Fruit fly (Drosophila melanogaster) whole organism, pupa: ENCODE results near the gene fzy.

ENCODE experiments used
- CG10348 ChIP-seq: fragments of 200-800 bp; sonication (Bioruptor generic); IDR thresholded peaks from 2 replicates; pipeline ENCODE4 v1.3.6; 2022; ENCODE audit warnings: missing biosample characterization, missing genetic modification characterization
- CG12605 ChIP-seq: fragments of 200-800 bp; sonication (Bioruptor generic); IDR thresholded peaks from 2 replicates; pipeline ENCODE4 v1.3.6; 2022; ENCODE audit warnings: missing biosample characterization, missing genetic modification characterization
- CG13204 ChIP-seq: fragments of 200-800 bp; sonication (Bioruptor generic); optimal IDR thresholded peaks from 2 replicates; lab custom pipeline; 2018; ENCODE audit warnings: missing biosample characterization, mild to moderate bottlenecking, missing genetic modification characterization, moderate library complexity
- CG14655 ChIP-seq: fragments of 200-800 bp; sonication (Bioruptor generic); optimal IDR thresholded peaks from 3 replicates; lab custom pipeline; 2017; ENCODE audit warnings: mild to moderate bottlenecking, missing biosample characterization, missing genetic modification reagents, missing genetic modification characterization
- CG15710 ChIP-seq: fragments of 200-800 bp; sonication (Bioruptor generic); optimal IDR thresholded peaks from 2 replicates; lab custom pipeline; 2018; ENCODE audit warnings: missing biosample characterization, mild to moderate bottlenecking, missing genetic modification characterization, moderate library complexity
- CG17806 ChIP-seq: fragments of 200-800 bp; sonication (Bioruptor generic); optimal IDR thresholded peaks from 2 replicates; lab custom pipeline; 2018; ENCODE audit warnings: missing biosample characterization, mild to moderate bottlenecking, missing genetic modification characterization, moderate library complexity
- CG32121 ChIP-seq: fragments of 200-800 bp; sonication (Bioruptor generic); IDR thresholded peaks from 2 replicates; pipeline ENCODE4 v1.3.6; 2022; ENCODE audit warnings: missing biosample characterization, missing genetic modification characterization
- CG34367 ChIP-seq: fragments of 200-800 bp; sonication (Bioruptor generic); optimal IDR thresholded peaks from 2 replicates; lab custom pipeline; 2018; ENCODE audit warnings: missing biosample characterization, mild to moderate bottlenecking, missing genetic modification characterization
- CG4496 ChIP-seq: fragments of 200-800 bp; sonication (Bioruptor generic); IDR thresholded peaks from 3 replicates; pipeline ENCODE4 v1.3.6; 2022; ENCODE audit warnings: missing biosample characterization, missing genetic modification characterization
- CG8159 ChIP-seq: fragments of 200-800 bp; sonication (Bioruptor generic); optimal IDR thresholded peaks from 3 replicates; lab custom pipeline; 2018; ENCODE audit warnings: missing biosample characterization, mild to moderate bottlenecking, missing genetic modification characterization, moderate library complexity
- CG8301 ChIP-seq: fragments of 200-800 bp; sonication (Bioruptor generic); optimal IDR thresholded peaks from 2 replicates; lab custom pipeline; 2018; ENCODE audit warnings: missing biosample characterization, mild to moderate bottlenecking, missing genetic modification characterization
- CG9948 ChIP-seq: fragments of 200-800 bp; sonication (Bioruptor generic); optimal IDR thresholded peaks from 2 replicates; lab custom pipeline; 2018; ENCODE audit warnings: missing biosample characterization, mild to moderate bottlenecking, missing genetic modification characterization, moderate library complexity
- D1 ChIP-seq: fragments of 200-800 bp; sonication (Bioruptor generic); optimal IDR thresholded peaks from 2 replicates; lab custom pipeline; 2018; ENCODE audit warnings: missing biosample characterization, mild to moderate bottlenecking, missing genetic modification characterization, moderate library complexity
- EcR ChIP-seq: fragments of 200-800 bp; sonication (Bioruptor generic); optimal IDR thresholded peaks from 3 replicates; lab custom pipeline; 2019; ENCODE audit warnings: missing biosample characterization, missing genetic modification characterization, mild to moderate bottlenecking, moderate library complexity, missing genetic modification reagents
- Ets98B ChIP-seq: fragments of 200-800 bp; sonication (Bioruptor generic); IDR thresholded peaks from 2 replicates; pipeline ENCODE4 v1.3.6; 2022; ENCODE audit warnings: missing biosample characterization, missing genetic modification characterization
- Pif1A ChIP-seq: fragments of 200-800 bp; sonication (Bioruptor generic); optimal IDR thresholded peaks from 3 replicates; lab custom pipeline; 2016; ENCODE audit warnings: missing biosample characterization, missing genetic modification characterization
- Pif1B ChIP-seq: fragments of 200-800 bp; sonication (Bioruptor generic); optimal IDR thresholded peaks from 3 replicates; lab custom pipeline; 2016; ENCODE audit warnings: missing biosample characterization, missing genetic modification characterization
- Snoo ChIP-seq: fragments of 200-800 bp; sonication (Bioruptor generic); optimal IDR thresholded peaks from 3 replicates; lab custom pipeline; 2017; ENCODE audit warnings: missing biosample characterization, mild to moderate bottlenecking, missing genetic modification characterization, inconsistent platforms
- fd96Ca ChIP-seq: fragments of 200-800 bp; sonication (Bioruptor generic); IDR thresholded peaks from 3 replicates; pipeline ENCODE4 v1.3.6; 2022; ENCODE audit warnings: missing biosample characterization, missing genetic modification characterization
- gl ChIP-seq: fragments of 200-800 bp; sonication (Bioruptor generic); optimal IDR thresholded peaks from 2 replicates; lab custom pipeline; 2018; ENCODE audit warnings: missing biosample characterization, mild to moderate bottlenecking, missing genetic modification characterization
- rn ChIP-seq: fragments of 200-800 bp; sonication (Bioruptor generic); IDR thresholded peaks from 2 replicates; pipeline ENCODE4 v1.3.6; 2022; ENCODE audit warnings: missing biosample characterization, missing genetic modification characterization

fzy gene

DNA sequence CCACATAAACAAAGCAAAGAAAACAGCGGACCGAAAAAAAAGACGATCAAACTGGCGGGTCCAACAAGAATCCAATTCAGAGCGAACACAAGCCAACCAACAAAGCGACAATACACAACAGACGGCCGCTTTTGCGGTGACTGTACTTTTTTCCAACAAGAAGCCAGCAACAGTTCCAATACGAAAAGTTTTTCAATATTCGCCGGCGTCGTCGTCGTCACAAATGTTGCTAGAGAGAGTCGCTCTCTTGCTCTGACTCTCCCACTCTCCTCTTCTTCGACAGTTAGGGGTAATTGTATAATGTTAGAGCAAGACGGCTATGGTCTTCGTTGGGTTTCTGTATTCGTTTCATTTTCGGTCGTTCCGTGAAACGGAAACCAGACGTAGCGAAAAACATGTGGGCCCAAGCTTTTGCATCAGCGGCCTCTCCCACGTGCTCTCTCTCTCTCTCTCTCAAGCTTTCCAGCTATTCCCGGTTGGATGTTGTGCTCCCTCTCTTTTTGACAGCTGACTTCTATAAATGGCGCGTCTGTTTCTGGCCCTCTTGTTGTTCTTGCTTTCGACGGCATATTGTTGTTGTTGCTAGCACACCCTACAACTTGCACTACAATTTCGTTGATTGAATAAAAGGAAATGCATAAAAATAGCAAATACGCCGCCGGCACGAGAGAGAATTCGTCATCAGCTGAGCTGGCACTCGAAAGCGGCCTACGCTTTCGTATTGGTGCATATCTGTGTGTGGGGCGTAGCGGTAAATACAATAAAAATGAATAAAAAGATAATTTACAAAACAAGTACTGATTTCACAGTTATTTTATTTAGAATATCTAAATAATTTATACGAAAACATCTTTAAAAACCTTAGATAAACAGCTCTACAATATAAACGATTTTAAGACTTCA, 41.3 kb upstream of the fzy start:
- TF ChIP-seq CG14655 (GFP tag; lab: Kevin White, UChicago) = peak; percentile 61
- TF ChIP-seq CG10348 (GFP tag; lab: Robert Waterston, UW) = no peak
- TF ChIP-seq Snoo = peak; percentile 83
- no peak for TF ChIP-seq CG32121 (GFP tag; lab: Robert Waterston, UW)
- TF ChIP-seq CG8159 = peak; percentile 55
- no peak for TF ChIP-seq CG4496 (GFP tag; lab: Robert Waterston, UW)
- TF ChIP-seq D1 = no peak
- peak; percentile 74 for TF ChIP-seq gl (tag; lab: Kevin White, UChicago)
- peak; percentile 49 for TF ChIP-seq CG34367 (tag; lab: Kevin White, UChicago)
- peak; percentile 26 for TF ChIP-seq CG8301 (tag; lab: Kevin White, UChicago)
- no peak for TF ChIP-seq CG12605 (GFP tag; lab: Robert Waterston, UW)
- no peak for TF ChIP-seq CG17806
- no peak for TF ChIP-seq fd96Ca (GFP tag; lab: Robert Waterston, UW)
- TF ChIP-seq Ets98B (GFP tag; lab: Robert Waterston, UW) = no peak
- peak; percentile 82 for TF ChIP-seq EcR (GFP tag; lab: Kevin White, UChicago)
- peak; percentile 21 for TF ChIP-seq Pif1A (GFP tag; lab: Kevin White, UChicago)
- TF ChIP-seq CG9948 (tag; lab: Kevin White, UChicago) = no peak
- peak; percentile 32 for TF ChIP-seq CG15710 (tag; lab: Kevin White, UChicago)
- TF ChIP-seq Pif1B (GFP tag; lab: Kevin White, UChicago) = no peak
- TF ChIP-seq CG13204 (GFP tag; lab: Kevin White, UChicago) = peak; percentile 55
- no peak for TF ChIP-seq rn (GFP tag; lab: Robert Waterston, UW)
- TF ChIP-seq, all 21 proteins: peak for 10

DNA sequence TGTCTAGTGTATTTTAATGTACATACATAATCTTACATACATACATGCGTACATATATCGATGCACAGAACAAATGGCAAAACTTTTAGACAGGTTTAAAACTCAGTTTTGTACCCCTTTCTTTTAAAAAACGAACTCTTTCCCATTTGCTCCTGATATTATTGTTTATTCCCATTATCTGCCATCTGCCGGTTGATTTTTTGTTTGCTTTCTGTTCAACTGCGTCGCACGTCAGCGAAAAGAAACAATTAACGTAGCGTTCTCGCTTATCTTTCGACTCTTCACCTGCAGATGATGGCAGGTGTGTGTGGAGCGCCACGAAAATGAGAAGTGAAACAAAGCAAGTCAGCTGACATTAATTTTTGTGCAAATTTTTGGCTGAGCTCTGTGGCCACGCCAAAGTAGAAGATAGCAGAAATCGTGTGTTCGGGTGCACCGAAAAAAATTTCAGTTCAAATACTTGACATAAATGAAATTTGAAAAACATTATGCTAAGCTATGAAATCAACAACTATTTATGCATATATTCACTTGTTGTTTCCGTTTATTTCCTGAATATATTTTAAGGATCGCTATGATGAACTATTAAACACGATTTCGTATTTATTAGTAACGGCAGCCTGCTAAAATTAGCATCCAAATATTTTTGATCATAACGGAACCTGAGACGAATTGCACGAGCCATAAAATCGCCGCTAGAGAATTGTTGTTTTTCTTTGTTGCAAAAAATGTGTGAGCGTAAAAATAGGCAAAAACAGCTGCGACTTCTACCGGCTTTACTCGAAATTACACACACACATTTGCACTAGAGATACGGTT, 39.9 kb upstream of the fzy start:
- peak; percentile 44 for TF ChIP-seq CG14655 (GFP tag; lab: Kevin White, UChicago)
- TF ChIP-seq CG8301 (tag; lab: Kevin White, UChicago) = peak; percentile 59
- TF ChIP-seq Pif1A (GFP tag; lab: Kevin White, UChicago) = peak; percentile 7
- TF ChIP-seq CG12605 (GFP tag; lab: Robert Waterston, UW) = no peak

DNA sequence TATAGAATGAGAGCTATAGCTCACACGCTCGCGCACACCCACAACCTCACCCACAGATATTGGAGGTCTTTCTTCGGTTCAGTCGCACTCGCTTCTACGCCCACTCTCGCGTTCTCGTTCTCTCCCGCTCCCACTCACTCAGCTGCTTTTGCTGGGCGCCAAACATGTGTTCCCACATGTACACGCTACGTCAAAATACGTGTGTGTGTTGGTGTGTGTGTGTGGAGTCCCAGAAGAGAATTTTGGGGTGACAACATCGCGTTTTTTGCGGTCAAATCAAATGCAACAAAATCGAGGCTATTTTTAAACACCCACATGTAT, 39.3 kb upstream of the fzy start:
- TF ChIP-seq CG8159 (no peak), EcR (GFP tag; lab: Kevin White, UChicago) (peak; percentile 62), rn (GFP tag; lab: Robert Waterston, UW) (no peak), CG13204 (GFP tag; lab: Kevin White, UChicago) (peak; percentile 57)

DNA sequence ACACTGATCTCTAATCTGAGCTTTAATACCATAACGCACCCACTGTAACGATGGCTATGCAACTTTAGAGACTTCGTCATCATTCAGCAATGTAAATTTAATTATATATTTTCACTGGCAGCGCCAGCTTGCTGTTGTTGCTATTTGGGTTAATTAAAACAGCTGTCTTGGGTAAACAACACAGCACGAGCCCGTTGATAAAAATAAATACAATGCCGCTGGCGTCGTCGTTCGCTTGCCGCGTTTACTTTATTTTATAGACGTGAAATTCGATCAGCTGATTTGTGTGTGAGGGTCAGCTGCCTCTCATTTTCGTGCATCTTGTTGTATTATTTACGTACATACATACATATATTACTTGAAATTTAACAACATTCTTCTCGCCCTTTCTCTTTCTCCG, 38.0 kb upstream of the fzy start:
- no peak for TF ChIP-seq Pif1B (GFP tag; lab: Kevin White, UChicago)
- no peak for TF ChIP-seq CG32121 (GFP tag; lab: Robert Waterston, UW)
- no peak for TF ChIP-seq D1
- TF ChIP-seq CG13204 (GFP tag; lab: Kevin White, UChicago) = no peak
- no peak for TF ChIP-seq gl (tag; lab: Kevin White, UChicago)
- no peak for TF ChIP-seq Ets98B (GFP tag; lab: Robert Waterston, UW)
- TF ChIP-seq rn (GFP tag; lab: Robert Waterston, UW) = no peak
- no peak for TF ChIP-seq Snoo
- no peak for TF ChIP-seq fd96Ca (GFP tag; lab: Robert Waterston, UW)
- TF ChIP-seq EcR (GFP tag; lab: Kevin White, UChicago) = no peak
- TF ChIP-seq CG10348 (GFP tag; lab: Robert Waterston, UW) = no peak
- no peak for TF ChIP-seq CG4496 (GFP tag; lab: Robert Waterston, UW)
- no peak for TF ChIP-seq CG15710 (tag; lab: Kevin White, UChicago)
- TF ChIP-seq CG9948 (tag; lab: Kevin White, UChicago) = no peak
- TF ChIP-seq CG8301 (tag; lab: Kevin White, UChicago) = no peak

DNA sequence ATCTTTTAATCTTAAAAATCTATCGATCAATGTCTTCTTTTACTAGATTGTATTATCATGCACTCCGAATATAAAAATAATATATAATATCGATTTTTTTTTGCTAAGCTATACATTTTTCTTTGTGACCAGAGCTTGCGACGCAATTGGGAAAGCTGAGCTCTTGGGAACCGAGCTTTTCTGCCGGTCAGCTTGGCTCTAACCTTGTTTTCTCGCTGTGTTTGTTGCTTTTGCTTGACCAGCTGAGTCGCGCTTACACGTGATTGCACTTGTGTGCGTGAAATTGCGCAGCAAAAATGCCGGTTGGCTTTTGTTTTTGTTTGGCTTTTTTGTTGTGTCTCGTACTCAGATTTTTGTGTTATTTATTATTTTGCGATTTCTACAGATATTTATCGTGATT, 37.3 kb upstream of the fzy start:
- TF ChIP-seq CG34367 (tag; lab: Kevin White, UChicago) (no peak), gl (tag; lab: Kevin White, UChicago) (no peak), rn (GFP tag; lab: Robert Waterston, UW) (no peak), Ets98B (GFP tag; lab: Robert Waterston, UW) (no peak), Snoo (no peak), fd96Ca (GFP tag; lab: Robert Waterston, UW) (no peak), CG14655 (GFP tag; lab: Kevin White, UChicago) (no peak), Pif1A (GFP tag; lab: Kevin White, UChicago) (no peak)

DNA sequence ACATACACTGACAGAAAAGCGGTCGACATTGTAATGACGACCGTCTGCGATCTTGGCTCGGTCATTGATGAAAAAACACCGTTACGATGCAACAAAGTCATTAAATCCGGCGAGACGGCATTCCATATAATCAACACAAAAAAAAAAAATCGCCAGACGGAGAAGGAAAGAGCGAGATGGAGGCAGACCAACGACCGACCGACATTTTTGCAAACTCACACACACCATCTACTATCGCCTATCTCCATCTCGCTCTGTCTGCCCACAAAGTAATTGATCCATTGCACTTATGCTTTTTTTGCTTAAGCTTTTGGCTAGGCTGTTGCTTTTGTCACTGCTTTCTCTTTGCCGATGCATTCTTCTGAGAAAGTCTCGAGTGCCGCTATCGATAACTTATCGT, 36.7 kb upstream of the fzy start:
- peak; percentile 75 for TF ChIP-seq EcR (GFP tag; lab: Kevin White, UChicago)
- TF ChIP-seq CG8159 = no peak
- peak; percentile 62 for TF ChIP-seq CG32121 (GFP tag; lab: Robert Waterston, UW)
- TF ChIP-seq Pif1B (GFP tag; lab: Kevin White, UChicago) = peak; percentile 21
- peak; percentile 44; the same call in 2 of the 3 replicates for TF ChIP-seq CG4496 (GFP tag; lab: Robert Waterston, UW)
- TF ChIP-seq fd96Ca (GFP tag; lab: Robert Waterston, UW) = peak; percentile 46; the same call in 1 of the 3 replicates
- no peak for TF ChIP-seq CG8301 (tag; lab: Kevin White, UChicago)
- TF ChIP-seq gl (tag; lab: Kevin White, UChicago) = no peak
